Worm (Caenorhabditis elegans) whole organism, young adult: Measurements from ENCODE around the gene let-99.

Source experiments
- B0035.1 ChIP-seq: sonication (generic microtip); optimal IDR thresholded peaks from 2 replicates; lab custom pipeline; 2016; ENCODE audit warnings: missing genetic modification characterization, mild to moderate bottlenecking, missing compliant biosample characterization, missing genotype, missing genetic modification reagents
- B0261.1 ChIP-seq: sonication (generic microtip); optimal IDR thresholded peaks from 2 replicates; lab custom pipeline; 2016; ENCODE audit warnings: mild to moderate bottlenecking, missing genetic modification characterization, moderate library complexity, missing compliant biosample characterization
- F10E7.11 ChIP-seq: sonication (generic microtip); optimal IDR thresholded peaks from 2 replicates; lab custom pipeline; 2017; ENCODE audit warnings: mild to moderate bottlenecking, missing genetic modification characterization, moderate library complexity, missing compliant biosample characterization
- F39B2.1 ChIP-seq: fragments of 200-800 bp; sonication (Bioruptor generic); IDR thresholded peaks from 2 replicates; pipeline ENCODE4 v1.3.6; 2022; ENCODE audit warnings: missing genetic modification reagents, missing genetic modification characterization, missing compliant biosample characterization
- F49E8.2 ChIP-seq: sonication (generic microtip); optimal IDR thresholded peaks from 3 replicates; lab custom pipeline; 2017; ENCODE audit warnings: missing genetic modification characterization, mild to moderate bottlenecking, missing compliant biosample characterization, antibody characterized with exemption, moderate library complexity; ENCODE audit not compliant: insufficient read depth
- F55B11.4 ChIP-seq: sonication (generic microtip); optimal IDR thresholded peaks from 2 replicates; lab custom pipeline; 2016; ENCODE audit warnings: missing compliant biosample characterization, missing genetic modification characterization, borderline replicate concordance; ENCODE audit not compliant: insufficient read depth
- K12H6.12 ChIP-seq: fragments of 200-800 bp; sonication (Bioruptor generic); optimal IDR thresholded peaks from 2 replicates; lab custom pipeline; 2018; ENCODE audit warnings: mild to moderate bottlenecking, missing genetic modification characterization, missing compliant biosample characterization
- T07F8.4 ChIP-seq: sonication (generic microtip); optimal IDR thresholded peaks from 2 replicates; lab custom pipeline; 2016; ENCODE audit warnings: mild to moderate bottlenecking, missing genetic modification characterization, moderate library complexity, missing compliant biosample characterization
- T26A5.8 ChIP-seq: sonication (generic microtip); optimal IDR thresholded peaks from 2 replicates; lab custom pipeline; 2016; ENCODE audit warnings: missing genetic modification characterization, missing compliant biosample characterization
- ama-1 ChIP-seq, 3 experiments: fragments of 150-350 bp in 1 of 3; sonication (generic microtip) in 2 of 3; optimal IDR thresholded peaks; 2 replicates each; lab custom pipeline; 2014 to 2018; ENCODE audit warnings: missing biosample characterization in 2 of 3, missing genetic modification characterization in 2 of 3, missing genetic modification reagents in 2 of 3
- aptf-2 ChIP-seq: fragments of 200-800 bp; sonication (Bioruptor generic); conservative IDR thresholded peaks from 2 replicates; pipeline ENCODE4 v1.3.6; 2022; ENCODE audit warnings: missing genetic modification reagents, missing genetic modification characterization, missing compliant biosample characterization
- aptf-3 ChIP-seq: fragments of 200-800 bp; sonication (Bioruptor generic); IDR thresholded peaks from 2 replicates; pipeline ENCODE4 v1.3.6; 2022; ENCODE audit warnings: missing genetic modification characterization, missing compliant biosample characterization
- attf-3 ChIP-seq: fragments of 200-800 bp; sonication (Bioruptor generic); conservative IDR thresholded peaks from 2 replicates; pipeline ENCODE4 v1.3.6; 2022; ENCODE audit warnings: missing genetic modification reagents, missing genetic modification characterization, missing compliant biosample characterization
- attf-5 ChIP-seq: fragments of 200-800 bp; sonication (Bioruptor generic); optimal IDR thresholded peaks from 2 replicates; lab custom pipeline; 2018; ENCODE audit warnings: mild to moderate bottlenecking, missing genetic modification characterization, missing compliant biosample characterization
- ceh-100 ChIP-seq: fragments of 200-800 bp; sonication (Bioruptor generic); IDR thresholded peaks from 2 replicates; pipeline ENCODE4 v1.3.6; 2022; ENCODE audit warnings: missing genetic modification reagents, missing genetic modification characterization, missing compliant biosample characterization
- ceh-27 ChIP-seq: fragments of 200-800 bp; sonication (Bioruptor generic); optimal IDR thresholded peaks from 2 replicates; lab custom pipeline; 2018; ENCODE audit warnings: mild to moderate bottlenecking, missing genetic modification characterization, moderate library complexity, missing compliant biosample characterization
- ceh-40 ChIP-seq: fragments of 200-800 bp; sonication (Bioruptor generic); IDR thresholded peaks from 2 replicates; pipeline ENCODE4 v1.3.6; 2022; ENCODE audit warnings: missing genetic modification characterization, missing compliant biosample characterization
- chd-7 ChIP-seq: sonication (generic microtip); optimal IDR thresholded peaks from 2 replicates; lab custom pipeline; 2016; ENCODE audit warnings: mild to moderate bottlenecking, missing genetic modification characterization, moderate library complexity, missing compliant biosample characterization
- dox-1 ChIP-seq: fragments of 200-800 bp; sonication (Bioruptor generic); IDR thresholded peaks from 2 replicates; pipeline ENCODE4 v1.3.6; 2022; ENCODE audit warnings: missing genetic modification reagents, missing genetic modification characterization, missing compliant biosample characterization
- efl-1 ChIP-seq: fragments of 150-350 bp; optimal IDR thresholded peaks from 2 replicates; lab custom pipeline; 2014; ENCODE audit warnings: missing biosample characterization, missing genetic modification reagents, missing genetic modification characterization
- him-1 ChIP-seq: sonication (generic microtip); optimal IDR thresholded peaks from 2 replicates; lab custom pipeline; 2016; ENCODE audit warnings: missing genotype, missing genetic modification reagents, missing genetic modification characterization, missing compliant biosample characterization
- hlh-26 ChIP-seq: fragments of 200-800 bp; sonication (Bioruptor generic); conservative IDR thresholded peaks from 2 replicates; pipeline ENCODE4 v1.3.6; 2022; ENCODE audit warnings: missing genetic modification reagents, missing genetic modification characterization, missing compliant biosample characterization
- hmg-1.2 ChIP-seq: fragments of 200-800 bp; sonication (Bioruptor generic); IDR thresholded peaks from 2 replicates; pipeline ENCODE4 v1.3.6; 2022; ENCODE audit warnings: missing genetic modification reagents, missing genetic modification characterization, missing compliant biosample characterization
- let-526 ChIP-seq: fragments of 200-800 bp; sonication (Bioruptor generic); IDR thresholded peaks from 2 replicates; pipeline ENCODE4 v1.3.6; 2022; ENCODE audit warnings: missing genetic modification reagents, missing genetic modification characterization, missing compliant biosample characterization
- madf-10 ChIP-seq: sonication (generic microtip); optimal IDR thresholded peaks from 2 replicates; lab custom pipeline; 2016; ENCODE audit warnings: mild to moderate bottlenecking, missing genetic modification characterization, missing compliant biosample characterization
- madf-3 ChIP-seq: fragments of 200-800 bp; sonication (Bioruptor generic); IDR thresholded peaks from 2 replicates; pipeline ENCODE4 v1.3.6; 2022; ENCODE audit warnings: missing genetic modification reagents, missing genetic modification characterization, missing compliant biosample characterization
- mxl-1 ChIP-seq: sonication (generic microtip); optimal IDR thresholded peaks from 2 replicates; lab custom pipeline; 2016; ENCODE audit warnings: missing genetic modification characterization, missing compliant biosample characterization
- nfyb-1 ChIP-seq: fragments of 200-800 bp; sonication (Bioruptor generic); IDR thresholded peaks from 2 replicates; pipeline ENCODE4 v1.3.6; 2022; ENCODE audit warnings: missing genetic modification reagents, missing genetic modification characterization, missing compliant biosample characterization
- nhr-27 ChIP-seq: fragments of 200-800 bp; sonication (Bioruptor generic); optimal IDR thresholded peaks from 2 replicates; lab custom pipeline; 2018; ENCODE audit warnings: mild to moderate bottlenecking, missing genetic modification characterization, moderate library complexity, missing compliant biosample characterization
- sdz-38 ChIP-seq: sonication (generic microtip); optimal IDR thresholded peaks from 2 replicates; lab custom pipeline; 2016; ENCODE audit warnings: missing genotype, missing genetic modification characterization, missing compliant biosample characterization
- snpc-3.4 ChIP-seq: sonication (generic microtip); optimal IDR thresholded peaks from 2 replicates; lab custom pipeline; 2017; ENCODE audit warnings: missing genetic modification characterization, mild to moderate bottlenecking, missing compliant biosample characterization, antibody characterized with exemption, moderate library complexity, missing genotype, missing genetic modification reagents
- snpc-4 ChIP-seq, 5 experiments: fragments of 150-350 bp in 1 of 5; sonication (generic microtip) in 4 of 5; optimal IDR thresholded peaks; 2 replicates each; lab custom pipeline; 2014 to 2018; ENCODE audit warnings: missing genetic modification characterization in 5 of 5, missing biosample characterization in 3 of 5, antibody characterized with exemption in 2 of 5, mild to moderate bottlenecking in 2 of 5, missing compliant biosample characterization in 2 of 5, missing genotype in 2 of 5, moderate library complexity in 2 of 5, missing genetic modification reagents in 1 of 5
- tbx-9 ChIP-seq: sonication (generic microtip); optimal IDR thresholded peaks from 2 replicates; lab custom pipeline; 2016; ENCODE audit warnings: borderline replicate concordance, missing genetic modification characterization, inconsistent platforms, missing compliant biosample characterization
- zfh-2 ChIP-seq: fragments of 200-800 bp; sonication (Bioruptor generic); conservative IDR thresholded peaks from 2 replicates; pipeline ENCODE4 v1.3.6; 2022; ENCODE audit warnings: missing genetic modification reagents, missing genetic modification characterization, missing compliant biosample characterization
- ztf-26 ChIP-seq: sonication (generic microtip); optimal IDR thresholded peaks from 2 replicates; lab custom pipeline; 2017; ENCODE audit warnings: missing genetic modification characterization, missing compliant biosample characterization
- ztf-28 ChIP-seq: fragments of 200-800 bp; sonication (Bioruptor generic); IDR thresholded peaks from 2 replicates; pipeline ENCODE4 v1.3.6; 2022; ENCODE audit warnings: missing genetic modification reagents, missing genetic modification characterization, missing compliant biosample characterization
- ztf-6 ChIP-seq: fragments of 200-800 bp; sonication (Bioruptor generic); IDR thresholded peaks from 2 replicates; pipeline ENCODE4 v1.3.6; 2022; ENCODE audit warnings: missing genetic modification reagents, missing genetic modification characterization, missing compliant biosample characterization

let-99 gene

DNA sequence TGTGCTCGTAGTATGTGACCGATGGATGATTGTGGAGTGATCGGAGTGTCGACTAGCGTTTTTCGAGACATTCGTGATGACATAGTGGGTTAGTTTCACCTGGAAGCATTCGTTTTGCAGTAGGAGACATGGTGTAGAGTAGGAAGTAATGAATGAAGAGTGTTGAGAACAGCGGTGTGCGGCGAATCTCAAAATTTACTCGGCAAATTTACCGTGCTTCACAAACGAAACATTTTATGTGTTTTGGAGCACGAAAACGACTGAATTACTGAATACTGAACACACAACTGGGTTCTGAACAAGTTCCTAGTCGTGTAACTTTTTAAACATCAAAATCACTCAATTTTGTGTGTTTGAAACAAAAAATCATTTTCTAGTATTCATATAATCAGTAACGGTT lies 13.4 kb downstream of the let-99 start, which contains the start of gene K08E7.6:
K08E7.6 (minus strand) TSS at position 101 of the 400 bp plus-strand sequence.
- no peak for TF ChIP-seq T26A5.8 (tag; lab: Kevin White, UChicago)
- no peak for TF ChIP-seq tbx-9 (tag; lab: Kevin White, UChicago)

DNA sequence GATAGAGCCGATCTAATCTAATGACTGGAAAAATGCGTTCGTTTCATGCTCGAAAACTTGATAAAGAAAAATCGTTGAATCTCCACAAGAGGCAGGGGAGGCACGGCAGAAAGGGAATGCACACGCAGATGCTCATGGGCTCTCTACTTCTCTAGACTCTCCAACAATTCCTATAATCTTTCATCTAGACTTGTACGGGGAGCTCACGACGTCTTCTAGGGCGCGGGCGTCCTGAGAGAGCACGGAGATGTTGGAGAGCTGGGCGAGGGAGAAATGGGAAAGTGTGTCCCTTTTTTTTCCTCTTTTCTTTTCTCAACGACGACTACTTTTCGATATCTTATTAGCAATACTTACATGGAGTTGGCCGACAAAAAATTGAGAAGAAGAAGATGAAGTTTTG lies 15.5 kb downstream of the let-99 start:
- TF ChIP-seq K12H6.12 (tag; lab: Kevin White, UChicago) (peak; percentile 37), nhr-27 (tag; lab: Kevin White, UChicago) (no peak), F49E8.2 (tag; lab: Kevin White, UChicago) (no peak), T07F8.4 (no peak), ztf-26 (no peak), zfh-2 (GFP tag; lab: Robert Waterston, UW) (peak; percentile 45; the same call in 1 of the 2 replicates), dox-1 (no peak), efl-1 (no peak), hmg-1.2 (peak; percentile 36; the same call in 1 of the 2 replicates), aptf-3 (GFP tag; lab: Robert Waterston, UW) (no peak), ceh-40 (GFP tag; lab: Robert Waterston, UW) (no peak)

DNA sequence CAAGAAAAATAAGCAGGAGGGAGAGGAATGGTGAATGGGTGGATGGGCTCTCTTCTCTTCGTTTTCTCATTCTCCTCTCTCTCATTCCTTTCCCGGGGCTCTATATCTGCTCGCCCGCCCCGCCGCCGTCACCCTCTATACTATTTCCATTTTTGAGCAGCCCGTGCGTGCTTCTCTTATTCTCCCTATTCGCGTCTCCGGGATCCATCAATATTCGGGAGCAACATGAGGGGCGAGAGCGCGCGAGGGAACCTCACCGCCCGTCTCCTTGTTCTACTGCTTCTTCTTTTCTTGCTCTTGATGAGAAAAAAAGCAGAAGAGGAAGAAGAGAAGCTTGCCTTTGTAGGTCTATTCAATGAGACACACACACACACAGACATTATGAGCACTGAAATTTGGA lies 16.5 kb downstream of the let-99 start:
- TF ChIP-seq snpc-4 (GFP tag; optimal IDR thresholded peaks at IDR 0.05; lab: Kevin White, UChicago) = no peak
- TF ChIP-seq snpc-4 (tag; optimal IDR thresholded peaks at IDR 0.05; lab: Kevin White, UChicago) = no peak
- TF ChIP-seq F55B11.4 (tag; lab: Kevin White, UChicago) = no peak
- TF ChIP-seq mxl-1 = no peak
- peak; percentile 17 for TF ChIP-seq ceh-27 (GFP tag; lab: Kevin White, UChicago)
- TF ChIP-seq ceh-100 = no peak
- TF ChIP-seq zfh-2 (GFP tag; lab: Robert Waterston, UW) = peak; percentile 97
- no peak for TF ChIP-seq B0035.1
- TF ChIP-seq hmg-1.2 = 0 out of 2 replicates have a peak, but pooled peaks have one; percentile 6
- TF ChIP-seq K12H6.12 (tag; lab: Kevin White, UChicago) = peak; percentile 79
- TF ChIP-seq nfyb-1 = no peak
- TF ChIP-seq sdz-38 = no peak
- no peak for TF ChIP-seq snpc-3.4 (tag; lab: Kevin White, UChicago)
- no peak for TF ChIP-seq B0261.1 (tag; lab: Kevin White, UChicago)
- no peak for TF ChIP-seq let-526 (GFP tag; lab: Robert Waterston, UW)
- no peak for TF ChIP-seq F10E7.11
- no peak for TF ChIP-seq attf-3
- no peak for TF ChIP-seq F39B2.1
- TF ChIP-seq madf-10 = no peak
- TF ChIP-seq ztf-6 (GFP tag; lab: Robert Waterston, UW) = 0 out of 2 replicates have a peak, but pooled peaks have one; percentile 18

DNA sequence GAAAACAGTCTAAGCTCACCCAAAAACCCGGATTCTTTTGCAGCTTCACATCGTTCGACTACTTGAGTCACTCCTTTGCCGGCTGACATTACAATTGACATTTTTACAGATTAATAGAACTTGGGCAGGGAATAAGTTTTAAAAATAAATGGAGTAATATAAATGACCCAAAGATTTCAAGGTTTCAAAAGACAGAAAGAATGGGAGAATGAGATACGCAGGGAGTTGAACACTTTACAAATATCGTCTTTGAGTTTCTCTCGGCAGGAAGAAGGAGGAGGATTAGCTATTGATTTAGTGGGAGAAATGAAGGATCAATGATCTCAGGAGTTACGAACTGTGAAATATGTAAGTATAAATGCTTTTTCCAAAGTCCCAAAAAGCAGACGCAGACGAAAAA lies 18.3 kb downstream of the let-99 start, which contains the start of gene K08E7.8:
K08E7.8 (minus strand) TSS at position 101 of the 400 bp plus-strand sequence.
- TF ChIP-seq attf-5 (GFP tag; lab: Kevin White, UChicago) (no peak), snpc-4 (GFP tag; optimal IDR thresholded peaks at IDR 0.05; lab: Kevin White, UChicago) (no peak), snpc-4 (tag; optimal IDR thresholded peaks at IDR 0.05; lab: Kevin White, UChicago) (no peak), him-1 (tag; lab: Kevin White, UChicago) (no peak), snpc-3.4 (tag; lab: Kevin White, UChicago) (no peak), madf-3 (GFP tag; lab: Robert Waterston, UW) (no peak), ztf-28 (GFP tag; lab: Robert Waterston, UW) (no peak), hlh-26 (GFP tag; lab: Robert Waterston, UW) (no peak), chd-7 (tag; lab: Kevin White, UChicago) (no peak), aptf-2 (no peak), ztf-6 (GFP tag; lab: Robert Waterston, UW) (no peak), nhr-27 (tag; lab: Kevin White, UChicago) (no peak), ama-1 (optimal IDR thresholded peaks at IDR 0.05; lab: Kevin White, UChicago) (no peak), ama-1 (GFP tag; optimal IDR thresholded peaks at IDR 0.05; lab: Kevin White, UChicago) (no peak), mxl-1 (no peak)
